Worm (Caenorhabditis elegans) whole organism, L3 larva: ENCODE measurements around the gene R02E12.5.

Experiments used
- aly-2 ChIP-seq: fragments of 150-350 bp; optimal IDR thresholded peaks from 2 replicates; lab custom pipeline; 2014; ENCODE audit warnings: missing biosample characterization, missing genetic modification characterization
- ceh-9 ChIP-seq: sonication (generic microtip); optimal IDR thresholded peaks from 2 replicates; lab custom pipeline; 2018; ENCODE audit warnings: missing biosample characterization, missing genetic modification characterization
- fkh-10 ChIP-seq: sonication (generic microtip); optimal IDR thresholded peaks from 2 replicates; lab custom pipeline; 2017; ENCODE audit warnings: missing biosample characterization, missing genetic modification reagents, missing genetic modification characterization
- jun-1 ChIP-seq: fragments of 150-350 bp; optimal IDR thresholded peaks from 2 replicates; lab custom pipeline; 2014; ENCODE audit warnings: missing biosample characterization, missing genetic modification reagents, missing genetic modification characterization
- nhr-12 ChIP-seq: fragments of 150-350 bp; optimal IDR thresholded peaks from 2 replicates; lab custom pipeline; 2014; ENCODE audit warnings: missing biosample characterization, missing genetic modification characterization
- pha-4 ChIP-seq: fragments of 150-350 bp; optimal IDR thresholded peaks from 2 replicates; lab custom pipeline; 2014; ENCODE audit warnings: missing biosample characterization, missing genetic modification reagents, missing genetic modification characterization
- skn-1 ChIP-seq: fragments of 150-350 bp; optimal IDR thresholded peaks from 2 replicates; lab custom pipeline; 2014; ENCODE audit warnings: missing biosample characterization, missing genetic modification characterization

- no peak for TF ChIP-seq ceh-9
- TF ChIP-seq pha-4 (tag; lab: Kevin White, UChicago) = no peak
- no peak for TF ChIP-seq fkh-10 (GFP tag; lab: Kevin White, UChicago)
- no peak for TF ChIP-seq jun-1 (tag; lab: Kevin White, UChicago)
- no peak for TF ChIP-seq nhr-12 (tag; lab: Kevin White, UChicago)
- TF ChIP-seq skn-1 (tag; lab: Kevin White, UChicago) = no peak
- TF ChIP-seq aly-2 (tag; lab: Kevin White, UChicago) = no peak
These were observed at the start of gene R02E12.5 for ce11 chrX:3997040-3997439.
